Fruit fly (Drosophila melanogaster) whole organism, embryonic: ENCODE measurements around the gene how.

ENCODE experiments used
- Atf3 ChIP-seq: fragments of 200-800 bp; sonication (Bioruptor generic); optimal IDR thresholded peaks from 3 replicates; lab custom pipeline; 2016; ENCODE audit warnings: missing biosample characterization, missing genetic modification characterization
- B-H1 ChIP-seq: fragments of 200-800 bp; sonication (Bioruptor generic); IDR thresholded peaks from 3 replicates; pipeline ENCODE4 v1.3.6; 2022; ENCODE audit warnings: missing biosample characterization, missing genetic modification characterization
- CG10431 ChIP-seq: fragments of 200-800 bp; sonication (Bioruptor generic); optimal IDR thresholded peaks from 3 replicates; lab custom pipeline; 2018; ENCODE audit warnings: missing biosample characterization, mild to moderate bottlenecking, missing genetic modification characterization
- CG10462 ChIP-seq: fragments of 200-800 bp; sonication (Bioruptor generic); optimal IDR thresholded peaks from 2 replicates; lab custom pipeline; 2016; ENCODE audit warnings: missing biosample characterization, missing genetic modification characterization
- CG13296 ChIP-seq: fragments of 200-800 bp; sonication (Bioruptor generic); optimal IDR thresholded peaks from 3 replicates; lab custom pipeline; 2018; ENCODE audit warnings: missing biosample characterization, mild to moderate bottlenecking, missing genetic modification characterization
- CG14014 ChIP-seq: fragments of 200-800 bp; sonication (Bioruptor generic); IDR thresholded peaks from 2 replicates; pipeline ENCODE4 v1.3.6; 2022; ENCODE audit warnings: missing biosample characterization, missing genetic modification characterization
- CG14050 ChIP-seq: fragments of 200-800 bp; sonication (Bioruptor generic); IDR thresholded peaks from 3 replicates; pipeline ENCODE4 v1.3.6; 2022; ENCODE audit warnings: missing biosample characterization, missing genetic modification characterization
- CG14860 ChIP-seq: fragments of 200-800 bp; sonication (Bioruptor generic); IDR thresholded peaks from 3 replicates; pipeline ENCODE4 v1.3.6; 2022; ENCODE audit warnings: missing biosample characterization, missing genetic modification characterization; ENCODE audit not compliant: partially characterized antibody
- CG15073 ChIP-seq: fragments of 200-800 bp; sonication (Bioruptor generic); optimal IDR thresholded peaks from 2 replicates; lab custom pipeline; 2016; ENCODE audit warnings: missing biosample characterization, missing genetic modification characterization
- CG15269 ChIP-seq: fragments of 200-800 bp; sonication (Bioruptor generic); optimal IDR thresholded peaks from 2 replicates; lab custom pipeline; 2018; ENCODE audit warnings: missing biosample characterization, mild to moderate bottlenecking, missing genetic modification characterization, moderate library complexity
- CG1603 ChIP-seq: fragments of 200-800 bp; sonication (Bioruptor generic); optimal IDR thresholded peaks from 2 replicates; lab custom pipeline; 2019; ENCODE audit warnings: missing biosample characterization, mild to moderate bottlenecking, missing genetic modification characterization, moderate library complexity
- CG2712 ChIP-seq: fragments of 200-800 bp; optimal IDR thresholded peaks from 3 replicates; lab custom pipeline; 2019; ENCODE audit warnings: missing biosample characterization, mild to moderate bottlenecking, missing genetic modification characterization, moderate library complexity
- CG30431 ChIP-seq: fragments of 200-800 bp; sonication (Bioruptor generic); optimal IDR thresholded peaks from 2 replicates; lab custom pipeline; 2017; ENCODE audit warnings: missing biosample characterization, missing genetic modification characterization
- CG3281 ChIP-seq: fragments of 200-800 bp; sonication (Bioruptor generic); optimal IDR thresholded peaks from 3 replicates; lab custom pipeline; 2017; ENCODE audit warnings: missing biosample characterization, mild to moderate bottlenecking, missing genetic modification characterization
- CG33213 ChIP-seq: fragments of 200-800 bp; sonication (Bioruptor generic); optimal IDR thresholded peaks from 3 replicates; lab custom pipeline; 2016; ENCODE audit warnings: missing biosample characterization, missing genetic modification characterization
- CG4282 ChIP-seq: fragments of 200-800 bp; sonication (Bioruptor generic); optimal IDR thresholded peaks from 2 replicates; lab custom pipeline; 2016; ENCODE audit warnings: missing biosample characterization, missing genetic modification characterization
- CG6654 ChIP-seq: fragments of 200-800 bp; sonication (Bioruptor generic); optimal IDR thresholded peaks from 2 replicates; lab custom pipeline; 2017; ENCODE audit warnings: missing biosample characterization, mild to moderate bottlenecking, missing genetic modification characterization
- CG9215 ChIP-seq: fragments of 200-800 bp; sonication (Bioruptor generic); IDR thresholded peaks from 2 replicates; pipeline ENCODE4 v1.3.6; 2022; ENCODE audit warnings: missing biosample characterization, missing genetic modification characterization
- CG9609 ChIP-seq: fragments of 200-800 bp; sonication (Bioruptor generic); optimal IDR thresholded peaks from 3 replicates; lab custom pipeline; 2016; ENCODE audit warnings: missing biosample characterization, missing genetic modification characterization
- CG9876 ChIP-seq: fragments of 200-800 bp; sonication (Bioruptor generic); optimal IDR thresholded peaks from 2 replicates; lab custom pipeline; 2016; ENCODE audit warnings: missing biosample characterization, missing genetic modification characterization
- Doc2 ChIP-seq: fragments of 200-800 bp; sonication (Bioruptor generic); IDR thresholded peaks from 2 replicates; pipeline ENCODE4 v1.3.6; 2022; ENCODE audit warnings: missing biosample characterization, missing genetic modification characterization
- Doc3 ChIP-seq: fragments of 200-800 bp; sonication (Bioruptor generic); IDR thresholded peaks from 3 replicates; pipeline ENCODE4 v1.3.6; 2022; ENCODE audit warnings: missing biosample characterization, missing genetic modification characterization; ENCODE audit not compliant: partially characterized antibody
- E2f2 ChIP-seq: fragments of 200-800 bp; sonication (Bioruptor generic); IDR thresholded peaks from 2 replicates; pipeline ENCODE4 v1.3.6; 2022; ENCODE audit warnings: missing biosample characterization, missing genetic modification characterization
- H2.0 ChIP-seq: fragments of 200-800 bp; sonication (Bioruptor generic); IDR thresholded peaks from 2 replicates; pipeline ENCODE4 v1.3.6; 2022; ENCODE audit warnings: missing biosample characterization, missing genetic modification characterization
- Hr51 ChIP-seq, 2 experiments: fragments of 200-800 bp; sonication (Bioruptor generic); optimal IDR thresholded peaks; 2 replicates in 1 of 2; 3 replicates in 1 of 2; lab custom pipeline; 2016 to 2018; ENCODE audit warnings: missing biosample characterization in 2 of 2, missing genetic modification characterization in 2 of 2, mild to moderate bottlenecking in 1 of 2, moderate library complexity in 1 of 2
- MBD-R2 ChIP-seq: fragments of 200-800 bp; sonication (Bioruptor generic); IDR thresholded peaks from 2 replicates; pipeline ENCODE4 v1.3.6; 2022; ENCODE audit warnings: missing biosample characterization, missing genetic modification characterization
- MTF-1 ChIP-seq: fragments of 200-800 bp; sonication (Bioruptor generic); optimal IDR thresholded peaks from 2 replicates; lab custom pipeline; 2018; ENCODE audit warnings: missing biosample characterization, mild to moderate bottlenecking, missing genetic modification characterization, borderline replicate concordance
- Nf-YC ChIP-seq: fragments of 200-800 bp; optimal IDR thresholded peaks from 3 replicates; lab custom pipeline; 2019; ENCODE audit warnings: missing biosample characterization, mild to moderate bottlenecking, missing genetic modification characterization, moderate library complexity
- Rfx ChIP-seq: fragments of 200-800 bp; sonication (Bioruptor generic); IDR thresholded peaks from 2 replicates; pipeline ENCODE4 v1.3.6; 2022; ENCODE audit warnings: missing biosample characterization, missing genetic modification characterization
- Rx ChIP-seq: fragments of 200-800 bp; sonication (Bioruptor generic); IDR thresholded peaks from 2 replicates; pipeline ENCODE4 v1.3.6; 2022; ENCODE audit warnings: missing biosample characterization, missing genetic modification characterization
- Sry-δ ChIP-seq: fragments of 200-800 bp; sonication (Bioruptor generic); optimal IDR thresholded peaks from 2 replicates; lab custom pipeline; 2016; ENCODE audit warnings: missing biosample characterization, missing genetic modification characterization
- ac ChIP-seq: fragments of 200-800 bp; sonication (Bioruptor generic); optimal IDR thresholded peaks from 3 replicates; lab custom pipeline; 2017; ENCODE audit warnings: missing biosample characterization, mild to moderate bottlenecking, missing genetic modification characterization
- bbx ChIP-seq: fragments of 200-800 bp; sonication (Bioruptor generic); IDR thresholded peaks from 2 replicates; pipeline ENCODE4 v1.3.6; 2022; ENCODE audit warnings: missing biosample characterization, missing genetic modification characterization; ENCODE audit not compliant: partially characterized antibody
- btn ChIP-seq: fragments of 200-800 bp; sonication (Bioruptor generic); optimal IDR thresholded peaks from 2 replicates; lab custom pipeline; 2016; ENCODE audit warnings: missing biosample characterization, missing genetic modification characterization
- croc ChIP-seq: fragments of 200-800 bp; sonication (Bioruptor generic); conservative IDR thresholded peaks from 3 replicates; pipeline ENCODE4 v1.3.6; 2022; ENCODE audit warnings: missing biosample characterization, missing genetic modification characterization
- crp ChIP-seq, 2 experiments: fragments of 200-800 bp; sonication (Bioruptor generic); optimal IDR thresholded peaks; 2 replicates in 1 of 2; 3 replicates in 1 of 2; lab custom pipeline; 2017; ENCODE audit warnings: missing biosample characterization in 2 of 2, missing genetic modification characterization in 2 of 2, mild to moderate bottlenecking in 1 of 2, moderate library complexity in 1 of 2
- dati ChIP-seq: fragments of 200-800 bp; sonication (Bioruptor generic); IDR thresholded peaks from 2 replicates; pipeline ENCODE4 v1.3.6; 2022; ENCODE audit warnings: missing biosample characterization, missing genetic modification characterization
- dmrt99B ChIP-seq: fragments of 200-800 bp; sonication (Bioruptor generic); optimal IDR thresholded peaks from 2 replicates; lab custom pipeline; 2018; ENCODE audit warnings: missing biosample characterization, mild to moderate bottlenecking, missing genetic modification characterization, moderate library complexity
- dpn ChIP-seq, 2 experiments: fragments of 200-800 bp; sonication (Bioruptor generic); optimal IDR thresholded peaks; 3 replicates each; lab custom pipeline; 2016; ENCODE audit warnings: missing biosample characterization in 2 of 2, missing genetic modification characterization in 2 of 2
- esg ChIP-seq: fragments of 200-800 bp; sonication (Bioruptor generic); conservative IDR thresholded peaks from 2 replicates; pipeline ENCODE4 v1.3.6; 2022; ENCODE audit warnings: missing biosample characterization, missing genetic modification characterization
- fu2 ChIP-seq: fragments of 200-800 bp; sonication (Bioruptor generic); optimal IDR thresholded peaks from 2 replicates; lab custom pipeline; 2016; ENCODE audit warnings: missing biosample characterization, missing genetic modification characterization
- gcm ChIP-seq: fragments of 200-800 bp; sonication (Bioruptor generic); optimal IDR thresholded peaks from 2 replicates; lab custom pipeline; 2019; ENCODE audit warnings: missing biosample characterization, mild to moderate bottlenecking, missing genetic modification characterization, moderate library complexity
- gsb-n ChIP-seq: fragments of 200-800 bp; sonication (Bioruptor generic); optimal IDR thresholded peaks from 3 replicates; lab custom pipeline; 2018; ENCODE audit warnings: missing biosample characterization, mild to moderate bottlenecking, missing genetic modification characterization
- klu ChIP-seq: fragments of 200-800 bp; sonication (Bioruptor generic); IDR thresholded peaks from 2 replicates; pipeline ENCODE4 v1.3.6; 2022; ENCODE audit warnings: missing biosample characterization, missing genetic modification characterization
- lilli ChIP-seq: fragments of 200-800 bp; sonication (Bioruptor generic); optimal IDR thresholded peaks from 3 replicates; lab custom pipeline; 2016; ENCODE audit warnings: missing biosample characterization, missing genetic modification characterization
- mam ChIP-seq: fragments of 200-800 bp; sonication (Bioruptor generic); optimal IDR thresholded peaks from 3 replicates; lab custom pipeline; 2016; ENCODE audit warnings: missing biosample characterization, missing genetic modification characterization
- odd ChIP-seq: fragments of 200-800 bp; sonication (Bioruptor generic); optimal IDR thresholded peaks from 2 replicates; lab custom pipeline; 2017; ENCODE audit warnings: missing biosample characterization, mild to moderate bottlenecking, missing genetic modification characterization
- pan ChIP-seq, 4 experiments: fragments of >200 bp in 3 of 4; fragments of 200-800 bp in 1 of 4; sonication (Bioruptor generic) in 1 of 4; optimal IDR thresholded peaks in 3 of 4; IDR thresholded peaks in 1 of 4; 2 replicates each; pipeline versions ENCODE4 v1.3.6 to Lab custom; 2017 to 2022; ENCODE audit warnings: missing biosample characterization in 2 of 4, missing genetic modification characterization in 2 of 4, mixed read lengths in 1 of 4
- so ChIP-seq: fragments of 200-800 bp; sonication (Bioruptor generic); IDR thresholded peaks from 3 replicates; pipeline ENCODE4 v1.3.6; 2022; ENCODE audit warnings: missing biosample characterization, missing genetic modification characterization
- tio ChIP-seq: fragments of 200-800 bp; sonication (Bioruptor generic); optimal IDR thresholded peaks from 2 replicates; lab custom pipeline; 2017; ENCODE audit warnings: missing biosample characterization, missing genetic modification characterization, inconsistent platforms

The how gene

DNA sequence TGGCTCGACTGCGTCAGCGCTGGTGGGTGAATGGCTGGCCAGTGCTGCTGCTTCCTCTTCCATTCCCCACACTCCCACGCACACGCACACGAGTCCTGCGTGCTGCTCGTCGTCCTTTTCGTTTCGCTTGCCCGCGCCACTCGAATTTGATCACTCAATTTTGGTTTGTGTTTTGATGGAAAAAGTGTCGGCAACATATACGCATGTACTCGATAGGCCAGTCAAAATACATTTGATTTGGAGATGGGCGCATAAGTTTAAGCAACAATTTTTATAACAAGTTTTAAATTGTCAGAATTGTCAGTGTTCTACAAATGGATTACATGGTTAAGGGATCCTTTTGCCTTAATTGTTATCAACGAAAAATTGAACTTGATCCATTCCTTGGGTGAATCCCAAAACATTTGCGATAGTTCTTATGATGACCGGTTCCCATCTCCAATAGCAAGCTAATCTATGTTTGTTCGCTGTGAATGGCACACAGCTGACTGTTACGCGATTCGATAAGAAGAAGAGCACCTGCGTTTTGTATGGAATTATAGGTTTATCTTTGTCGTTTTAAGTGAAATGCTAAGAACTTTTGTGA lies 18.9 kb upstream of the how start, which contains the start of the genes Mitofilin and mRpL35 (continued):
- TF ChIP-seq Hr51 (GFP tag; optimal IDR thresholded peaks at IDR 0.05; lab: Kevin White, UChicago) (peak in 1 of 2 experiments; percentile 29), CG9876 (peak; percentile 43), MTF-1 (GFP tag; lab: Kevin White, UChicago) (no peak), CG10462 (GFP tag; lab: Kevin White, UChicago) (no peak), H2.0 (GFP tag; lab: Robert Waterston, UW) (peak; percentile 27; the same call in 1 of the 2 replicates), klu (GFP tag; lab: Robert Waterston, UW) (peak; percentile 52), CG4282 (no peak), crp (GFP tag; optimal IDR thresholded peaks at IDR 0.05; lab: Kevin White, UChicago) (peak; percentile 47 to 93), fu2 (peak; percentile 44), Atf3 (GFP tag; lab: Kevin White, UChicago) (no peak), B-H1 (no peak), ac (GFP tag; lab: Kevin White, UChicago) (no peak), dmrt99B (tag; lab: Kevin White, UChicago) (no peak), gsb-n (tag; lab: Kevin White, UChicago) (no peak), Sry-δ (GFP tag; lab: Kevin White, UChicago) (peak; percentile 94), so (GFP tag; lab: Robert Waterston, UW) (no peak), pan (optimal IDR thresholded peaks at IDR 0.05; lab: Kevin White, UChicago) (no peak), pan (GFP tag; optimal IDR thresholded peaks at IDR 0.05 in 1 of 2, IDR thresholded peaks at IDR 0.05 in 1 of 2) (no peak), Doc2 (GFP tag; lab: Robert Waterston, UW) (no peak), CG6654 (GFP tag; lab: Kevin White, UChicago) (no peak), CG15073 (GFP tag; lab: Kevin White, UChicago) (no peak), gcm (GFP tag; lab: Kevin White, UChicago) (no peak), mam (GFP tag; lab: Kevin White, UChicago) (peak; percentile 58), CG2712 (tag; lab: Kevin White, UChicago) (peak; percentile 32), CG33213 (GFP tag; lab: Kevin White, UChicago) (peak; percentile 26), CG30431 (no peak), E2f2 (GFP tag; lab: Robert Waterston, UW) (no peak), CG3281 (GFP tag; lab: Kevin White, UChicago) (peak; percentile 23), esg (GFP tag; lab: Robert Waterston, UW) (0 out of 2 replicates have a peak, but pooled peaks have one; percentile 21), CG14860 (GFP tag; lab: Robert Waterston, UW) (peak; percentile 42; the same call in 1 of the 3 replicates), CG9215 (peak; percentile 48), CG14050 (GFP tag; lab: Robert Waterston, UW) (no peak), bbx (GFP tag; lab: Robert Waterston, UW) (peak; percentile 53), CG9609 (GFP tag; lab: Kevin White, UChicago) (peak; percentile 68), Doc3 (GFP tag; lab: Robert Waterston, UW) (0 out of 3 replicates have a peak, but pooled peaks have one; percentile 37), CG10431 (GFP tag; lab: Kevin White, UChicago) (no peak), Rx (no peak), croc (GFP tag; lab: Robert Waterston, UW) (no peak), MBD-R2 (GFP tag; lab: Robert Waterston, UW) (peak; percentile 78), CG15269 (no peak), dati (GFP tag; lab: Robert Waterston, UW) (no peak), Nf-YC (tag; lab: Kevin White, UChicago) (peak; percentile 48), btn (no peak), odd (GFP tag; lab: Kevin White, UChicago) (no peak), dpn (GFP tag; optimal IDR thresholded peaks at IDR 0.05; lab: Kevin White, UChicago) (peak; percentile 37 to 69), lilli (peak; percentile 52), CG1603 (peak; percentile 38), Rfx (GFP tag; lab: Robert Waterston, UW) (peak; percentile 43; the same call in 1 of the 2 replicates), tio (GFP tag; lab: Kevin White, UChicago) (no peak), CG14014 (no peak), CG13296 (GFP tag; lab: Kevin White, UChicago) (no peak)
